Fruit fly (Drosophila melanogaster) whole organism, embryonic: ENCODE data around the gene Plap.
A peak's percentile ranks its signal among the peaks of the same experiment; 100 is the strongest.

ENCODE experiments used
- C15 ChIP-seq: fragments of 200-800 bp; sonication (Bioruptor generic); IDR thresholded peaks from 3 replicates; pipeline ENCODE4 v1.3.6; 2022; ENCODE audit warnings: missing biosample characterization, missing genetic modification characterization
- CG10462 ChIP-seq: fragments of 200-800 bp; sonication (Bioruptor generic); optimal IDR thresholded peaks from 2 replicates; lab custom pipeline; 2016; ENCODE audit warnings: missing biosample characterization, missing genetic modification characterization
- CG11247 ChIP-seq: fragments of 200-800 bp; sonication (Bioruptor generic); IDR thresholded peaks from 2 replicates; pipeline ENCODE4 v1.3.6; 2022; ENCODE audit warnings: missing biosample characterization, missing genetic modification characterization
- CG11504 ChIP-seq: fragments of 200-800 bp; sonication (Bioruptor generic); optimal IDR thresholded peaks from 3 replicates; lab custom pipeline; 2019; ENCODE audit warnings: missing biosample characterization, mild to moderate bottlenecking, missing genetic modification characterization, moderate library complexity
- CG11695 ChIP-seq: fragments of 200-800 bp; sonication (Bioruptor generic); IDR thresholded peaks from 3 replicates; pipeline ENCODE4 v1.3.6; 2022; ENCODE audit warnings: missing biosample characterization, missing genetic modification characterization
- CG13775 ChIP-seq: fragments of 200-800 bp; sonication (Bioruptor generic); optimal IDR thresholded peaks from 3 replicates; lab custom pipeline; 2017; ENCODE audit warnings: missing biosample characterization, mild to moderate bottlenecking, missing genetic modification characterization
- CG14667 ChIP-seq: fragments of 200-800 bp; sonication (Bioruptor generic); IDR thresholded peaks from 2 replicates; pipeline ENCODE4 v1.3.6; 2022; ENCODE audit warnings: missing biosample characterization, missing genetic modification characterization
- CG15073 ChIP-seq: fragments of 200-800 bp; sonication (Bioruptor generic); optimal IDR thresholded peaks from 2 replicates; lab custom pipeline; 2016; ENCODE audit warnings: missing biosample characterization, missing genetic modification characterization
- CG1603 ChIP-seq: fragments of 200-800 bp; sonication (Bioruptor generic); optimal IDR thresholded peaks from 2 replicates; lab custom pipeline; 2019; ENCODE audit warnings: missing biosample characterization, mild to moderate bottlenecking, missing genetic modification characterization, moderate library complexity
- CG17612 ChIP-seq: fragments of 200-800 bp; sonication (Bioruptor generic); IDR thresholded peaks from 2 replicates; pipeline ENCODE4 v1.3.6; 2022; ENCODE audit warnings: missing biosample characterization, missing genetic modification characterization
- CG18619 ChIP-seq: fragments of 200-800 bp; sonication (Bioruptor generic); optimal IDR thresholded peaks from 3 replicates; lab custom pipeline; 2017; ENCODE audit warnings: missing biosample characterization, mild to moderate bottlenecking, missing genetic modification characterization
- CG33213 ChIP-seq: fragments of 200-800 bp; sonication (Bioruptor generic); optimal IDR thresholded peaks from 3 replicates; lab custom pipeline; 2016; ENCODE audit warnings: missing biosample characterization, missing genetic modification characterization
- CG34376 ChIP-seq: fragments of 200-800 bp; sonication (Bioruptor generic); optimal IDR thresholded peaks from 2 replicates; lab custom pipeline; 2018; ENCODE audit warnings: missing biosample characterization, mild to moderate bottlenecking, missing genetic modification characterization
- CG3838 ChIP-seq: fragments of 200-800 bp; sonication (Bioruptor generic); optimal IDR thresholded peaks from 3 replicates; lab custom pipeline; 2016; ENCODE audit warnings: missing biosample characterization, missing genetic modification characterization
- CG6254 ChIP-seq: fragments of 200-800 bp; sonication (Bioruptor generic); optimal IDR thresholded peaks from 3 replicates; lab custom pipeline; 2017; ENCODE audit warnings: mild to moderate bottlenecking, missing biosample characterization, missing genetic modification reagents, missing genetic modification characterization
- CG6683 ChIP-seq: fragments of 200-800 bp; sonication (Bioruptor generic); optimal IDR thresholded peaks from 2 replicates; lab custom pipeline; 2017; ENCODE audit warnings: missing biosample characterization, mild to moderate bottlenecking, missing genetic modification characterization, missing genetic modification reagents
- CG7745 ChIP-seq: fragments of 200-800 bp; sonication (Bioruptor generic); optimal IDR thresholded peaks from 2 replicates; lab custom pipeline; 2018; ENCODE audit warnings: missing biosample characterization, mild to moderate bottlenecking, missing genetic modification characterization, moderate library complexity
- CG7786 ChIP-seq: fragments of 200-800 bp; sonication (Bioruptor generic); optimal IDR thresholded peaks from 2 replicates; lab custom pipeline; 2016; ENCODE audit warnings: missing biosample characterization, missing genetic modification characterization
- CG8765 ChIP-seq: fragments of 200-800 bp; sonication (Bioruptor generic); IDR thresholded peaks from 2 replicates; pipeline ENCODE4 v1.3.6; 2022; ENCODE audit warnings: missing biosample characterization, missing genetic modification characterization
- CG8944 ChIP-seq: fragments of 200-800 bp; sonication (Bioruptor generic); optimal IDR thresholded peaks from 3 replicates; lab custom pipeline; 2016; ENCODE audit warnings: missing biosample characterization, missing genetic modification characterization
- CG9609 ChIP-seq: fragments of 200-800 bp; sonication (Bioruptor generic); optimal IDR thresholded peaks from 3 replicates; lab custom pipeline; 2016; ENCODE audit warnings: missing biosample characterization, missing genetic modification characterization
- CHES-1-like ChIP-seq: fragments of 200-800 bp; sonication (Bioruptor generic); optimal IDR thresholded peaks from 2 replicates; lab custom pipeline; 2016; ENCODE audit warnings: missing biosample characterization, missing genetic modification characterization
- CoRest ChIP-seq: fragments of 200-800 bp; sonication (Bioruptor generic); optimal IDR thresholded peaks from 3 replicates; lab custom pipeline; 2018; ENCODE audit warnings: missing biosample characterization, mild to moderate bottlenecking, missing genetic modification characterization, moderate library complexity
- HmgZ ChIP-seq: fragments of 200-800 bp; sonication (Bioruptor generic); optimal IDR thresholded peaks from 2 replicates; lab custom pipeline; 2018; ENCODE audit warnings: missing biosample characterization, mild to moderate bottlenecking, missing genetic modification characterization
- Jarid2 ChIP-seq: fragments of 200-800 bp; sonication (Bioruptor generic); optimal IDR thresholded peaks from 3 replicates; lab custom pipeline; 2017; ENCODE audit warnings: mild to moderate bottlenecking, missing biosample characterization, missing genetic modification reagents, missing genetic modification characterization
- Kr ChIP-seq: fragments of 200-800 bp; sonication (Bioruptor generic); optimal IDR thresholded peaks from 2 replicates; lab custom pipeline; 2017; ENCODE audit warnings: missing biosample characterization, mild to moderate bottlenecking, missing genetic modification characterization
- Lhr ChIP-seq: fragments of 200-800 bp; sonication (Bioruptor generic); optimal IDR thresholded peaks from 3 replicates; lab custom pipeline; 2017; ENCODE audit warnings: mild to moderate bottlenecking, missing biosample characterization, missing genetic modification reagents, missing genetic modification characterization
- Mad ChIP-seq: fragments of 200-800 bp; sonication (Bioruptor generic); optimal IDR thresholded peaks from 2 replicates; lab custom pipeline; 2016; ENCODE audit warnings: missing biosample characterization, missing genetic modification characterization
- Nf-YB ChIP-seq: fragments of 200-800 bp; sonication (Bioruptor generic); optimal IDR thresholded peaks from 3 replicates; lab custom pipeline; 2019; ENCODE audit warnings: missing biosample characterization, mild to moderate bottlenecking, missing genetic modification characterization, moderate library complexity
- crc ChIP-seq: fragments of 200-800 bp; sonication (Bioruptor generic); optimal IDR thresholded peaks from 2 replicates; lab custom pipeline; 2016; ENCODE audit warnings: missing biosample characterization, missing genetic modification characterization
- en ChIP-seq: fragments of 200-800 bp; sonication (Bioruptor generic); optimal IDR thresholded peaks from 2 replicates; lab custom pipeline; 2016; ENCODE audit warnings: missing biosample characterization, missing genetic modification characterization
- exex ChIP-seq: fragments of 200-800 bp; sonication (Bioruptor generic); optimal IDR thresholded peaks from 4 replicates; lab custom pipeline; 2018; ENCODE audit warnings: missing biosample characterization, mild to moderate bottlenecking, missing genetic modification characterization, moderate library complexity
- gem ChIP-seq: fragments of 200-800 bp; sonication (Bioruptor generic); optimal IDR thresholded peaks from 2 replicates; lab custom pipeline; 2019; ENCODE audit warnings: missing biosample characterization, mild to moderate bottlenecking, missing genetic modification characterization, moderate library complexity
- gt ChIP-seq: fragments of 200-800 bp; sonication (Bioruptor generic); IDR thresholded peaks from 2 replicates; pipeline ENCODE4 v1.3.6; 2022; ENCODE audit warnings: missing biosample characterization, missing genetic modification characterization
- jing ChIP-seq: fragments of 200-800 bp; sonication (Bioruptor generic); optimal IDR thresholded peaks from 2 replicates; lab custom pipeline; 2018; ENCODE audit warnings: missing biosample characterization, mild to moderate bottlenecking, missing genetic modification characterization
- odd ChIP-seq: fragments of 200-800 bp; sonication (Bioruptor generic); optimal IDR thresholded peaks from 2 replicates; lab custom pipeline; 2017; ENCODE audit warnings: missing biosample characterization, mild to moderate bottlenecking, missing genetic modification characterization
- pan ChIP-seq, 4 experiments: fragments of >200 bp in 3 of 4; fragments of 200-800 bp in 1 of 4; sonication (Bioruptor generic) in 1 of 4; optimal IDR thresholded peaks in 3 of 4; IDR thresholded peaks in 1 of 4; 2 replicates each; pipeline versions ENCODE4 v1.3.6 to Lab custom; 2017 to 2022; ENCODE audit warnings: missing biosample characterization in 2 of 4, missing genetic modification characterization in 2 of 4, mixed read lengths in 1 of 4
- ranshi ChIP-seq: fragments of 200-800 bp; sonication (Bioruptor generic); IDR thresholded peaks from 2 replicates; pipeline ENCODE4 v1.3.6; 2022; ENCODE audit warnings: missing biosample characterization, missing genetic modification characterization
- rib ChIP-seq: fragments of 200-800 bp; sonication (Bioruptor generic); IDR thresholded peaks from 2 replicates; pipeline ENCODE4 v1.3.6; 2022; ENCODE audit warnings: missing biosample characterization, missing genetic modification characterization
- sisA ChIP-seq: fragments of 200-800 bp; sonication (Bioruptor generic); IDR thresholded peaks from 2 replicates; pipeline ENCODE4 v1.3.6; 2022; ENCODE audit warnings: missing biosample characterization, missing genetic modification characterization
- sqz ChIP-seq: fragments of 200-800 bp; sonication (Bioruptor generic); optimal IDR thresholded peaks from 3 replicates; lab custom pipeline; 2018; ENCODE audit warnings: missing biosample characterization, mild to moderate bottlenecking, missing genetic modification characterization
- sug ChIP-seq: fragments of 200-800 bp; optimal IDR thresholded peaks from 2 replicates; lab custom pipeline; 2019; ENCODE audit warnings: missing biosample characterization, mild to moderate bottlenecking, missing genetic modification characterization, moderate library complexity
- toy ChIP-seq: fragments of 200-800 bp; sonication (Bioruptor generic); IDR thresholded peaks from 2 replicates; pipeline ENCODE4 v1.3.6; 2022; ENCODE audit warnings: missing biosample characterization, missing genetic modification characterization
- trh ChIP-seq: fragments of 200-800 bp; sonication (Bioruptor generic); optimal IDR thresholded peaks from 2 replicates; lab custom pipeline; 2016; ENCODE audit warnings: missing biosample characterization, missing genetic modification characterization
- wek ChIP-seq: fragments of 200-800 bp; sonication (Bioruptor generic); optimal IDR thresholded peaks from 3 replicates; lab custom pipeline; 2018; ENCODE audit warnings: missing biosample characterization, mild to moderate bottlenecking, missing genetic modification characterization, moderate library complexity

Gene Plap

DNA sequence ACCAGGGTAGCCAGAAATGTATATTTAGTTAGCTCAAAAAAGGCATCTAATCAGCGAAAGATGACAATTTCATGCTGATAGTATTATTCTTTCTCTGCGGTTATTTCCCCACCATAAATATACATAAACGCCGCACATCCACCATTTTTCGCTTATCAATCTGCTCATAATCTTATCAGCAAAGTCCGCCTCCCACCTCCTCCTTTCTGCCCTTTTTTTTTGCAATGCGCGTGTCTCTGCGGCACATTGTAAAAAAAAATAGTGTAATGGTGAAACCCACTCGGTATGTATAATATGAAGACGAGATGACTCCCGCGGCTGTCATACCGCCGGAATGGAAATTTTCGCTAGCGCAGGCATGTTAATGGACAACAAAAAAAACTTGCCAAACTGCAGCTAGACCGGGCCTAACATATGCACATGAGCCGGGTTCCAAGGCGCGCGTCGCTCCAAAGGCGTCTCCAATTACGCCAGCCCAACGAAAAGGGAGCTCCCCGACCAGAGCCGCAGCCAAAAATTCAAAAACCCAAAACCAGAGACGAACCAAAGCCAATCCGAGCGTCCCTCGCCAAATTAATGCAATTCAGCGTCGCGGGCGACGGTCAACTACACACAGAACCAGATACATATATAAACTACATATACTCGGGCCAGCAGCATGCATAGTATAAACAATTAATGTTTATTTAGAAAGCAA lies 49.8 kb downstream of the Plap start (continued):
- TF ChIP-seq CG15073 (GFP tag; lab: Kevin White, UChicago) (no peak), sqz (no peak), toy (GFP tag; lab: Robert Waterston, UW) (no peak), CG34376 (GFP tag; lab: Kevin White, UChicago) (peak; percentile 23), CG1603 (tag; lab: Kevin White, UChicago) (no peak), CG9609 (GFP tag; lab: Kevin White, UChicago) (no peak), sisA (GFP tag; lab: Robert Waterston, UW) (no peak), jing (no peak), ranshi (GFP tag; lab: Robert Waterston, UW) (no peak)
- TF ChIP-seq, all 482 proteins: peak for 14

DNA sequence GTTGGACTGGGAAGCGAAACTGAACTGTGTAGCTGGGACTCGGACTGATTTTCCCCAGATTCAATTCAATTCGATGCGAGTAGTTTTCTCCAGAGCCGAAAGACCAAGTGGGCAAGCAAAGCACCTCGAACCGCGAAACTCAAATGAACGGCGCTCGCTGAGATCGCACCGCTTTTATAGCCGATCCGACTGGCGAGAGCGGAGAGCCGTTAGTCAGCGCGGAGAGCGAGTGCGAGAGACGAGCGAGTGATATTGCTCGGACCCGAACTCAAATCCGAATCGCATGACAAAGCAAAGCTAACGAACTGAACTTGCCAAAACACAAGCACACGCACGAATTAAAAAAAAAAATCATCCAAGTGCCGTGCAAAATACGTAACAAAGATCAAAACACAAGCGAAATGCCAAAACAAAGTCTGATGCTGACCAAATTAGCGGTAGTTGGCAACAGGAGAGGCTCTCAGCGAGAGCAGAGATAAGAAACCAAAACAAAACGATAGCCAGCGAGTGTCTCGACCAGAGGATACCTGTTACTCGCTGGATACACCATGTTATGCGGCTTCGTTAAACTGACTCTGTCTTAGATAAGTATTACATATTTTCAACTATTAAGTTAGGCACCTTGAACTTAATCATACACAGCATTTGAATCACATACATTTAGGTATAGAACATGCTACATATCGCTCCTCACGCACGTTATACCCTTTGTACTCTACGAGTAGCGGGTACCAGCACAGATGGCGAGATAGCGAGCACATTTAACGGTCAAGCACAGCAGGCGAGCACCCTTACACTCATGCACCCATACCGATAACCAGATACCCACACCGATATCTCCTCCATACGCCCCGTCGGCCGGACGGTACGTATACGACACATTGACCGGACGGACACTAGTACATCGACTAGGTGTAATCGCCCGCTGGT lies 51.0 kb downstream of the Plap start:
- TF ChIP-seq CG33213 (GFP tag; lab: Kevin White, UChicago), result peak; percentile 29
- TF ChIP-seq CG8765, result peak; percentile 15; the same call in 1 of the 2 replicates
- TF ChIP-seq gem (tag; lab: Kevin White, UChicago), result peak; percentile 84
- TF ChIP-seq trh (GFP tag; lab: Kevin White, UChicago), result peak; percentile 12
- TF ChIP-seq en (GFP tag; lab: Kevin White, UChicago), result peak; percentile 33
- no peak for TF ChIP-seq gt
- TF ChIP-seq CoRest (tag; lab: Kevin White, UChicago), result peak; percentile 71
- TF ChIP-seq odd, result peak; percentile 26
- peak; percentile 68 for TF ChIP-seq HmgZ (tag; lab: Kevin White, UChicago)
- TF ChIP-seq Nf-YB (GFP tag; lab: Kevin White, UChicago), result peak; percentile 33
- peak; percentile 38 for TF ChIP-seq CG6683
- TF ChIP-seq CG11504 (tag; lab: Kevin White, UChicago), result peak; percentile 73
- TF ChIP-seq CG11695 (GFP tag; lab: Robert Waterston, UW), result peak; percentile 77; the same call in 2 of the 3 replicates
- TF ChIP-seq CHES-1-like, result peak; percentile 82
- no peak for TF ChIP-seq Kr (GFP tag; lab: Kevin White, UChicago)
- peak; percentile 72 for TF ChIP-seq CG13775 (GFP tag; lab: Kevin White, UChicago)
- TF ChIP-seq crc (GFP tag; lab: Kevin White, UChicago), result no peak
- TF ChIP-seq CG1603 (tag; lab: Kevin White, UChicago), result peak; percentile 83
- TF ChIP-seq CG11247 (GFP tag; lab: Robert Waterston, UW), result peak; percentile 73
- peak; percentile 20; the same call in 1 of the 2 replicates for TF ChIP-seq CG17612 (GFP tag; lab: Robert Waterston, UW)
- no peak; the same call in 1 of the 2 replicates for TF ChIP-seq CG14667 (GFP tag; lab: Robert Waterston, UW)
- TF ChIP-seq CG3838 (GFP tag; lab: Kevin White, UChicago), result no peak
- TF ChIP-seq C15 (GFP tag; lab: Robert Waterston, UW), result peak; percentile 74; the same call in 1 of the 3 replicates
- TF ChIP-seq CG8944 (GFP tag; lab: Kevin White, UChicago), result peak; percentile 57
- TF ChIP-seq exex (tag; lab: Kevin White, UChicago), result peak; percentile 52
- no peak for TF ChIP-seq CG7745 (tag; lab: Kevin White, UChicago)
- TF ChIP-seq CG7786 (GFP tag; lab: Kevin White, UChicago), result peak; percentile 83
- TF ChIP-seq sug (tag; lab: Kevin White, UChicago), result peak; percentile 67
- peak; percentile 79 for TF ChIP-seq CG18619 (GFP tag; lab: Kevin White, UChicago)
- peak; percentile 70 for TF ChIP-seq Jarid2
- TF ChIP-seq CG6254 (GFP tag; lab: Kevin White, UChicago), result no peak
- TF ChIP-seq rib, result peak; percentile 96; the same call in 1 of the 2 replicates
- no peak for TF ChIP-seq Lhr (GFP tag; lab: Kevin White, UChicago)
- peak; percentile 26 for TF ChIP-seq CG10462 (GFP tag; lab: Kevin White, UChicago)
- TF ChIP-seq wek (GFP tag; lab: Kevin White, UChicago), result no peak
- TF ChIP-seq Mad (GFP tag; lab: Kevin White, UChicago), result peak; percentile 49
- TF ChIP-seq pan (optimal IDR thresholded peaks at IDR 0.05; lab: Kevin White, UChicago), result peak in 1 of 2 experiments; percentile 55
- TF ChIP-seq pan (GFP tag; optimal IDR thresholded peaks at IDR 0.05 in 1 of 2, IDR thresholded peaks at IDR 0.05 in 1 of 2), result peak in 1 of 2 experiments; percentile 67
